Worm (Caenorhabditis elegans): Measurements from ENCODE around the gene F32D8.11.

- TF ChIP-seq egl-27 (tag; optimal IDR thresholded peaks at IDR 0.05) (no peak), skn-1 (tag; optimal IDR thresholded peaks at IDR 0.05) (no peak), ama-1 (optimal IDR thresholded peaks at IDR 0.05) (no peak), aly-2 (tag; optimal IDR thresholded peaks at IDR 0.05) (no peak), egl-43 (GFP tag; IDR thresholded peaks at IDR 0.05) (no peak), R02D3.7 (tag; optimal IDR thresholded peaks at IDR 0.05) (no peak), ctbp-1 (GFP tag; IDR thresholded peaks at IDR 0.05) (no peak), nhr-11 (tag; optimal IDR thresholded peaks at IDR 0.05) (no peak), F49E8.2 (tag; optimal IDR thresholded peaks at IDR 0.05; ENCODE audit: borderline replicate concordance) (no peak), jun-1 (tag; optimal IDR thresholded peaks at IDR 0.05) (no peak), Y5F2A.4 (GFP tag; optimal IDR thresholded peaks at IDR 0.05) (no peak)
These were observed 50.7 kb downstream of the F32D8.11 start for ce11 chrV:10838204-10838603.
